Worm (Caenorhabditis elegans): ENCODE data around the gene grl-14.

Gene grl-14

ce11 chrV:20782188-20782587, 43.2 kb upstream of the grl-14 start (continued):
- TF ChIP-seq duxl-1 (tag; optimal IDR thresholded peaks at IDR 0.05; ENCODE audit: poor library complexity), result peak; percentile 17
- TF ChIP-seq ceh-32 (tag; optimal IDR thresholded peaks at IDR 0.05; ENCODE audit: poor library complexity), result no peak
- no peak for TF ChIP-seq zfp-3 (GFP tag; conservative IDR thresholded peaks at IDR 0.05)
- TF ChIP-seq set-16 (GFP tag; IDR thresholded peaks at IDR 0.05), result no peak
- peak in 1 of 2 experiments; percentile 70 for TF ChIP-seq hif-1 (tag; optimal IDR thresholded peaks at IDR 0.05)
- TF ChIP-seq lim-7 (GFP tag; IDR thresholded peaks at IDR 0.05), result no peak
- no peak for TF ChIP-seq nhr-77 (tag; optimal IDR thresholded peaks at IDR 0.05)
- TF ChIP-seq mxl-3 (GFP tag; optimal IDR thresholded peaks at IDR 0.05), result no peak
- no peak for TF ChIP-seq madf-9 (GFP tag; conservative IDR thresholded peaks at IDR 0.05)
- TF ChIP-seq unc-130 (GFP tag; optimal IDR thresholded peaks at IDR 0.05), result no peak
- no peak for TF ChIP-seq pha-4 (GFP tag; IDR thresholded peaks at IDR 0.05)
- TF ChIP-seq pha-4 (tag; optimal IDR thresholded peaks at IDR 0.05), result no peak
- TF ChIP-seq saeg-2 (GFP tag; IDR thresholded peaks at IDR 0.05), result no peak
- TF ChIP-seq daf-8 (GFP tag; IDR thresholded peaks at IDR 0.05), result no peak
- TF ChIP-seq php-3 (GFP tag; IDR thresholded peaks at IDR 0.05), result no peak
- TF ChIP-seq skn-1 (tag; optimal IDR thresholded peaks at IDR 0.05), result no peak
- no peak for TF ChIP-seq ztf-11 (tag; optimal IDR thresholded peaks at IDR 0.05)
- TF ChIP-seq zip-2 (tag; optimal IDR thresholded peaks at IDR 0.05), result no peak
- no peak for TF ChIP-seq lin-29 (GFP tag; IDR thresholded peaks at IDR 0.05)
- no peak for TF ChIP-seq ama-1 (optimal IDR thresholded peaks at IDR 0.05)
- TF ChIP-seq lsy-2 (tag; optimal IDR thresholded peaks at IDR 0.05), result peak; percentile 24 to 74
- TF ChIP-seq mep-1 (tag; optimal IDR thresholded peaks at IDR 0.05), result peak; percentile 82
- no peak for TF ChIP-seq R02D3.7 (tag; optimal IDR thresholded peaks at IDR 0.05)
- peak in 1 of 2 experiments; percentile 52 for TF ChIP-seq unc-62 (GFP tag; optimal IDR thresholded peaks at IDR 0.05 in 1 of 2)
- no peak for TF ChIP-seq unc-62 (tag; optimal IDR thresholded peaks at IDR 0.05)
- TF ChIP-seq ceh-20 (GFP tag; IDR thresholded peaks at IDR 0.05), result no peak
- TF ChIP-seq tag-97 (GFP tag; IDR thresholded peaks at IDR 0.05), result no peak
- TF ChIP-seq lin-1 (GFP tag; IDR thresholded peaks at IDR 0.05), result no peak
- no peak for TF ChIP-seq zip-11 (GFP tag; IDR thresholded peaks at IDR 0.05)
- no peak for TF ChIP-seq dmd-8 (GFP tag; IDR thresholded peaks at IDR 0.05)
- TF ChIP-seq nhr-42 (GFP tag; IDR thresholded peaks at IDR 0.05), result no peak
- no peak for TF ChIP-seq D1046.2 (GFP tag; IDR thresholded peaks at IDR 0.05)
- TF ChIP-seq fkh-10 (GFP tag; optimal IDR thresholded peaks at IDR 0.05), result peak; percentile 98
- no peak for TF ChIP-seq nhr-102 (tag; optimal IDR thresholded peaks at IDR 0.05)
- TF ChIP-seq attf-4 (tag; optimal IDR thresholded peaks at IDR 0.05), result no peak
- no peak for TF ChIP-seq Y5F2A.4 (GFP tag; optimal IDR thresholded peaks at IDR 0.05)
- no peak for TF ChIP-seq spr-3 (GFP tag; optimal IDR thresholded peaks at IDR 0.05)
- no peak for TF ChIP-seq unc-39 (tag; optimal IDR thresholded peaks at IDR 0.05)
- no peak for TF ChIP-seq zag-1 (tag; optimal IDR thresholded peaks at IDR 0.05)
- TF ChIP-seq T20F7.1 (GFP tag; optimal IDR thresholded peaks at IDR 0.05), result peak; percentile 15

- no peak for TF ChIP-seq nhr-6 (tag; optimal IDR thresholded peaks at IDR 0.05)
- TF ChIP-seq fos-1 (tag; optimal IDR thresholded peaks at IDR 0.05), result no peak
- TF ChIP-seq jun-1 (tag; optimal IDR thresholded peaks at IDR 0.05), result no peak
- no peak for TF ChIP-seq arid-1 (GFP tag; conservative IDR thresholded peaks at IDR 0.05)
- TF ChIP-seq unc-62 (GFP tag; optimal IDR thresholded peaks at IDR 0.05 in 1 of 2), result peak in 1 of 2 experiments; percentile 5
- no peak for TF ChIP-seq unc-62 (tag; optimal IDR thresholded peaks at IDR 0.05)
- no peak for TF ChIP-seq F49E8.2 (tag; optimal IDR thresholded peaks at IDR 0.05; ENCODE audit: borderline replicate concordance)
- no peak for TF ChIP-seq dmd-6 (GFP tag; IDR thresholded peaks at IDR 0.05)
- TF ChIP-seq zip-11 (GFP tag; IDR thresholded peaks at IDR 0.05), result no peak
- no peak for TF ChIP-seq zip-2 (tag; optimal IDR thresholded peaks at IDR 0.05)
- TF ChIP-seq set-16 (GFP tag; IDR thresholded peaks at IDR 0.05), result peak; percentile 88
- TF ChIP-seq zag-1 (tag; optimal IDR thresholded peaks at IDR 0.05), result no peak
- no peak for TF ChIP-seq ces-1 (GFP tag; optimal IDR thresholded peaks at IDR 0.05)
These were observed 41.7 kb upstream of the grl-14 start for ce11 chrV:20783642-20784041.

All from whole organism, L4 larva.